Fruit fly (Drosophila melanogaster): ENCODE data around the gene CG46468.

Gene CG46468

DNA sequence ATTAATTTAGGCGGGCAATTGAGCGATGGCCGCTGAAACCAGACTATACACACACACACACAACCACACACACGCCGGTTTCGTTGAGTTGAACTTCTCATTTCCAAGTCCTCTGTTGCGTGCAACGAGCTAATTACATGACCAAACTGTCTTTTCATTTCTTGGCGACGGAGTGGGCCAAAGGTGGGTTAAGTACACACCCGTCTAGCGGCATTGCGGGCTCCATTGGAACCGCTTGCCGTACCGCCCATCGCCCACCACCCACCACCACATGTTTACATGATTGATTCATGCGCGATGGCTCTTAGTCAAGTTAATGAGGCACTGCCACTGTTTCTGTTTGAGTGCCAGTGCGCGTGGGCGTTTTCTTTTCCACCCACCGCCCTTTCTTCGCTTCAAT is 54.8 kb downstream of the CG46468 start (continued):
- no peak for TF ChIP-seq CG10979 (tag; optimal IDR thresholded peaks at IDR 0.05)
- TF ChIP-seq CG3407 (GFP tag; optimal IDR thresholded peaks at IDR 0.05) = no peak
- no peak for TF ChIP-seq Spps (tag; optimal IDR thresholded peaks at IDR 0.05)
- TF ChIP-seq Hr78 (GFP tag; optimal IDR thresholded peaks at IDR 0.05) = peak in 1 of 2 experiments; percentile 9
- TF ChIP-seq Hand (GFP tag; optimal IDR thresholded peaks at IDR 0.05) = no peak
- no peak for TF ChIP-seq Gsc (GFP tag; IDR thresholded peaks at IDR 0.05)
- no peak for TF ChIP-seq kah (GFP tag; optimal IDR thresholded peaks at IDR 0.05)
- TF ChIP-seq gsb-n (tag; optimal IDR thresholded peaks at IDR 0.05) = no peak
- no peak for TF ChIP-seq CG9876 (GFP tag; optimal IDR thresholded peaks at IDR 0.05)
- TF ChIP-seq CG9727 (GFP tag; optimal IDR thresholded peaks at IDR 0.05) = no peak
- no peak for TF ChIP-seq peb (GFP tag; IDR thresholded peaks at IDR 0.05)
- TF ChIP-seq abd-A (tag; optimal IDR thresholded peaks at IDR 0.05) = no peak
- no peak for TF ChIP-seq CG8089 (GFP tag; optimal IDR thresholded peaks at IDR 0.05)
- TF ChIP-seq Xrp1 (GFP tag; IDR thresholded peaks at IDR 0.05) = no peak
- TF ChIP-seq BtbVII (GFP tag; optimal IDR thresholded peaks at IDR 0.05) = no peak
- no peak for TF ChIP-seq Ets97D (GFP tag; optimal IDR thresholded peaks at IDR 0.05)
- no peak for TF ChIP-seq CG14014 (GFP tag; IDR thresholded peaks at IDR 0.05)
- 0 out of 2 replicates have a peak, but pooled peaks have one; percentile 10 for TF ChIP-seq CG32532 (GFP tag; IDR thresholded peaks at IDR 0.05)
- TF ChIP-seq twi (tag; optimal IDR thresholded peaks at IDR 0.05) = no peak
- no peak for TF ChIP-seq run (tag; optimal IDR thresholded peaks at IDR 0.05)
- TF ChIP-seq CG2875 (GFP tag; optimal IDR thresholded peaks at IDR 0.05) = no peak
- TF ChIP-seq Ssrp (tag; optimal IDR thresholded peaks at IDR 0.05) = no peak
- peak; percentile 44 for TF ChIP-seq kni (GFP tag; optimal IDR thresholded peaks at IDR 0.05)
- TF ChIP-seq pan (optimal IDR thresholded peaks at IDR 0.05) = no peak
- TF ChIP-seq pan (GFP tag; optimal IDR thresholded peaks at IDR 0.05 in 1 of 2, IDR thresholded peaks at IDR 0.05 in 1 of 2) = no peak
- no peak for TF ChIP-seq MESR4 (GFP tag; optimal IDR thresholded peaks at IDR 0.05)
- no peak for TF ChIP-seq CG13296 (GFP tag; optimal IDR thresholded peaks at IDR 0.05)
- TF ChIP-seq NFAT (GFP tag; IDR thresholded peaks at IDR 0.05) = no peak
- no peak for TF ChIP-seq CG4820 (GFP tag; optimal IDR thresholded peaks at IDR 0.05)
- peak; percentile 80 for TF ChIP-seq sr (GFP tag; IDR thresholded peaks at IDR 0.05)
- TF ChIP-seq sna (GFP tag; IDR thresholded peaks at IDR 0.05; ENCODE audit: partially characterized antibody) = no peak
- TF ChIP-seq CG17802 (tag; optimal IDR thresholded peaks at IDR 0.05) = no peak
- TF ChIP-seq H2.0 (GFP tag; IDR thresholded peaks at IDR 0.05) = no peak
- TF ChIP-seq CG10565 (GFP tag; optimal IDR thresholded peaks at IDR 0.05) = no peak
- TF ChIP-seq Vsx1 (GFP tag; optimal IDR thresholded peaks at IDR 0.05) = no peak
- peak; percentile 77 for TF ChIP-seq Med (GFP tag)

DNA sequence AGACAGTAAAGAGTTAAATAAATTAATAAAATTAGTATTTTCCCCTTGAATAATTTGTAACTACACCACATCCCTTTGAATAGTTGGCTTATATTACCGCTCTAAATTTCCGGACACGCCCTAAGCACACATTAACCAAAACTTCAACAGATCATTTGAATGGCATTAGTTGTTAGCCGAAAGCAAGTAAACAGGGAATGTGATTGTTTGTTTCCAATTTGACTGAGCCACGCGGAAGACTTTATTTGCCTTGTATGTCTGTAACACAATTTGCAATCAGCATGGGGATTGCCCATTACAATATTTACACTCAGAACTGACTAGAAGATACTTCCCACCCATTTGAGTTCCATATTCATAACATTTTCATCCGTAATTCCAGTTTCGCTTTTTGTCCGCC is 55.6 kb downstream of the CG46468 start:
- TF ChIP-seq Scr (GFP tag; IDR thresholded peaks at IDR 0.05; ENCODE audit: partially characterized antibody) (no peak), Mrtf (GFP tag; IDR thresholded peaks at IDR 0.05) (no peak), CG31441 (GFP tag; IDR thresholded peaks at IDR 0.05) (no peak), CG18476 (GFP tag; optimal IDR thresholded peaks at IDR 0.05) (no peak), row (GFP tag; IDR thresholded peaks at IDR 0.05) (no peak), dmrt11E (tag; optimal IDR thresholded peaks at IDR 0.05) (no peak), Hmr (GFP tag; optimal IDR thresholded peaks at IDR 0.05) (peak; percentile 68), CG7556 (GFP tag; optimal IDR thresholded peaks at IDR 0.05) (peak; percentile 23), CG1602 (GFP tag; optimal IDR thresholded peaks at IDR 0.05) (no peak), fru (optimal IDR thresholded peaks at IDR 0.05) (no peak), CG17829 (tag; optimal IDR thresholded peaks at IDR 0.05) (no peak), aop (GFP tag; IDR thresholded peaks at IDR 0.05) (no peak), Bteb2 (GFP tag; optimal IDR thresholded peaks at IDR 0.05) (no peak), CG12299 (tag; optimal IDR thresholded peaks at IDR 0.05) (no peak), Lhr (GFP tag; optimal IDR thresholded peaks at IDR 0.05) (no peak), gem (tag; optimal IDR thresholded peaks at IDR 0.05) (peak; percentile 2), Sry-β (GFP tag; optimal IDR thresholded peaks at IDR 0.05) (no peak), CG18011 (GFP tag; optimal IDR thresholded peaks at IDR 0.05) (peak; percentile 13), abd-A (tag; optimal IDR thresholded peaks at IDR 0.05) (no peak)
